Worm (Caenorhabditis elegans) whole organism, midembryonic: ENCODE results near the gene cdc-73.

ENCODE experiments used
- T22C8.4 ChIP-seq: fragments of 200-800 bp; sonication (Bioruptor generic); IDR thresholded peaks from 2 replicates; pipeline ENCODE4 v1.3.6; 2022; ENCODE audit warnings: missing genetic modification characterization, missing compliant biosample characterization
- cog-1 ChIP-seq: sonication (generic microtip); optimal IDR thresholded peaks from 2 replicates; lab custom pipeline; 2016; ENCODE audit warnings: missing genetic modification characterization, missing compliant biosample characterization
- flt-1 ChIP-seq: fragments of 200-800 bp; sonication (Bioruptor generic); IDR thresholded peaks from 2 replicates; pipeline ENCODE4 v1.3.6; 2022; ENCODE audit warnings: missing genetic modification characterization, missing compliant biosample characterization
- klf-2 ChIP-seq: fragments of 200-800 bp; sonication (Bioruptor generic); conservative IDR thresholded peaks from 2 replicates; pipeline ENCODE4 v1.3.6; 2022; ENCODE audit warnings: missing genetic modification reagents, missing genetic modification characterization, missing compliant biosample characterization
- med-1 ChIP-seq: sonication (generic microtip); optimal IDR thresholded peaks from 2 replicates; lab custom pipeline; 2017; ENCODE audit warnings: missing genetic modification characterization, mild to moderate bottlenecking, missing compliant biosample characterization, antibody characterized with exemption, missing genetic modification reagents; ENCODE audit not compliant: insufficient read depth
- ref-1 ChIP-seq: fragments of 200-800 bp; sonication (Bioruptor generic); conservative IDR thresholded peaks from 2 replicates; pipeline ENCODE4 v1.3.6; 2022; ENCODE audit warnings: missing genetic modification reagents, missing genetic modification characterization, missing compliant biosample characterization
- tab-1 ChIP-seq: fragments of 200-800 bp; sonication (Bioruptor generic); IDR thresholded peaks from 2 replicates; pipeline ENCODE4 v1.3.6; 2022; ENCODE audit warnings: missing genetic modification characterization, missing compliant biosample characterization
- ztf-23 ChIP-seq: fragments of 200-800 bp; sonication (Bioruptor generic); IDR thresholded peaks from 2 replicates; pipeline ENCODE4 v1.3.6; 2022; ENCODE audit warnings: missing genetic modification reagents, missing genetic modification characterization, missing compliant biosample characterization
- ztf-29 ChIP-seq: fragments of 200-800 bp; sonication (Bioruptor generic); IDR thresholded peaks from 2 replicates; pipeline ENCODE4 v1.3.6; 2022; ENCODE audit warnings: missing genetic modification reagents, missing genetic modification characterization, missing compliant biosample characterization

- TF ChIP-seq flt-1 (no peak), klf-2 (no peak), ztf-29 (no peak), T22C8.4 (no peak), ztf-23 (GFP tag; lab: Robert Waterston, UW) (no peak), cog-1 (tag; lab: Kevin White, UChicago) (no peak), med-1 (GFP tag; lab: Kevin White, UChicago) (no peak), ref-1 (GFP tag; lab: Robert Waterston, UW) (no peak), tab-1 (GFP tag; lab: Robert Waterston, UW) (no peak)
Measured at ce11 chrIV:4080846-4081245, 38.5 kb downstream of the cdc-73 start, which contains the start of the genes C35B1.9 and C35B1.3.
